Worm (Caenorhabditis elegans): Measurements from ENCODE around the gene F08D12.12.

- TF ChIP-seq unc-62 (GFP tag; optimal IDR thresholded peaks at IDR 0.05): no peak
- no peak for TF ChIP-seq nhr-237 (tag; optimal IDR thresholded peaks at IDR 0.05)
- no peak for TF ChIP-seq blmp-1 (tag; optimal IDR thresholded peaks at IDR 0.05)
- TF ChIP-seq nhr-28 (tag; optimal IDR thresholded peaks at IDR 0.05): no peak
- no peak for TF ChIP-seq lir-3 (tag; optimal IDR thresholded peaks at IDR 0.05; ENCODE audit: poor library complexity)
- no peak for TF ChIP-seq ama-1 (optimal IDR thresholded peaks at IDR 0.05)
- TF ChIP-seq aly-2 (tag; optimal IDR thresholded peaks at IDR 0.05): no peak
- TF ChIP-seq unc-86 (tag; optimal IDR thresholded peaks at IDR 0.05): no peak
- TF ChIP-seq jun-1 (tag; optimal IDR thresholded peaks at IDR 0.05): no peak
- TF ChIP-seq tbx-2 (tag; optimal IDR thresholded peaks at IDR 0.05): no peak
- no peak for TF ChIP-seq lin-13 (GFP tag; optimal IDR thresholded peaks at IDR 0.05)
- no peak for TF ChIP-seq snpc-4 (tag; optimal IDR thresholded peaks at IDR 0.05)
Observed at ce11 chrII:2764664-2765063, 22.2 kb downstream of the F08D12.12 start, which contains the start of gene fbxb-108.
